Fruit fly (Drosophila melanogaster) whole organism, embryonic: ENCODE data around the gene Exo70.

ENCODE experiments used
- C15 ChIP-seq: fragments of 200-800 bp; sonication (Bioruptor generic); IDR thresholded peaks from 3 replicates; pipeline ENCODE4 v1.3.6; 2022; ENCODE audit warnings: missing biosample characterization, missing genetic modification characterization
- CG10267 ChIP-seq: fragments of 200-800 bp; sonication (Bioruptor generic); optimal IDR thresholded peaks from 2 replicates; lab custom pipeline; 2018; ENCODE audit warnings: missing biosample characterization, mild to moderate bottlenecking, missing genetic modification characterization, moderate library complexity
- CG10462 ChIP-seq: fragments of 200-800 bp; sonication (Bioruptor generic); optimal IDR thresholded peaks from 2 replicates; lab custom pipeline; 2016; ENCODE audit warnings: missing biosample characterization, missing genetic modification characterization
- CG10979 ChIP-seq: fragments of 200-800 bp; sonication (Bioruptor generic); optimal IDR thresholded peaks from 2 replicates; lab custom pipeline; 2018; ENCODE audit warnings: missing biosample characterization, mild to moderate bottlenecking, missing genetic modification characterization, moderate library complexity
- CG11093 ChIP-seq: fragments of 200-800 bp; sonication (Bioruptor generic); IDR thresholded peaks from 3 replicates; pipeline ENCODE4 v1.3.6; 2022; ENCODE audit warnings: missing biosample characterization, missing genetic modification characterization
- CG12071 ChIP-seq: fragments of 200-800 bp; sonication (Bioruptor generic); optimal IDR thresholded peaks from 3 replicates; lab custom pipeline; 2018; ENCODE audit warnings: missing biosample characterization, mild to moderate bottlenecking, missing genetic modification characterization
- CG12104 ChIP-seq: fragments of 200-800 bp; sonication (Bioruptor generic); optimal IDR thresholded peaks from 3 replicates; lab custom pipeline; 2016; ENCODE audit warnings: missing biosample characterization, missing genetic modification characterization
- CG13424 ChIP-seq: fragments of 200-800 bp; sonication (Bioruptor generic); optimal IDR thresholded peaks from 2 replicates; lab custom pipeline; 2019; ENCODE audit warnings: missing biosample characterization, mild to moderate bottlenecking, missing genetic modification characterization, moderate library complexity
- CG15514 ChIP-seq: fragments of 200-800 bp; sonication (Bioruptor generic); optimal IDR thresholded peaks from 3 replicates; lab custom pipeline; 2017; ENCODE audit warnings: missing biosample characterization, missing genetic modification characterization, mild to moderate bottlenecking, moderate library complexity, missing genetic modification reagents
- CG15696 ChIP-seq: fragments of 200-800 bp; sonication (Bioruptor generic); optimal IDR thresholded peaks from 2 replicates; lab custom pipeline; 2019; ENCODE audit warnings: missing biosample characterization, mild to moderate bottlenecking, missing genetic modification characterization, moderate library complexity
- CG1647 ChIP-seq: fragments of 200-800 bp; sonication (Bioruptor generic); optimal IDR thresholded peaks from 3 replicates; lab custom pipeline; 2016; ENCODE audit warnings: missing biosample characterization, missing genetic modification characterization
- CG16863 ChIP-seq: fragments of 200-800 bp; sonication (Bioruptor generic); optimal IDR thresholded peaks from 3 replicates; lab custom pipeline; 2016; ENCODE audit warnings: missing biosample characterization, missing genetic modification characterization
- CG17359 ChIP-seq: fragments of 200-800 bp; sonication (Bioruptor generic); optimal IDR thresholded peaks from 3 replicates; lab custom pipeline; 2018; ENCODE audit warnings: missing biosample characterization, mild to moderate bottlenecking, missing genetic modification characterization, moderate library complexity
- CG1792 ChIP-seq: fragments of 200-800 bp; sonication (Bioruptor generic); optimal IDR thresholded peaks from 2 replicates; lab custom pipeline; 2016; ENCODE audit warnings: missing biosample characterization, missing genetic modification characterization
- CG18599 ChIP-seq: fragments of 200-800 bp; sonication (Bioruptor generic); optimal IDR thresholded peaks from 3 replicates; lab custom pipeline; 2017; ENCODE audit warnings: missing biosample characterization, missing genetic modification characterization, mild to moderate bottlenecking, moderate library complexity, missing genetic modification reagents
- CG2199 ChIP-seq: fragments of 200-800 bp; sonication (Bioruptor generic); IDR thresholded peaks from 3 replicates; pipeline ENCODE4 v1.3.6; 2022; ENCODE audit warnings: missing biosample characterization, missing genetic modification characterization
- CG2712 ChIP-seq: fragments of 200-800 bp; optimal IDR thresholded peaks from 3 replicates; lab custom pipeline; 2019; ENCODE audit warnings: missing biosample characterization, mild to moderate bottlenecking, missing genetic modification characterization, moderate library complexity
- CG33557 ChIP-seq: fragments of 200-800 bp; sonication (Bioruptor generic); optimal IDR thresholded peaks from 2 replicates; lab custom pipeline; 2019; ENCODE audit warnings: missing biosample characterization, mild to moderate bottlenecking, missing genetic modification characterization, moderate library complexity
- CG4820 ChIP-seq: fragments of 200-800 bp; sonication (Bioruptor generic); optimal IDR thresholded peaks from 3 replicates; lab custom pipeline; 2016; ENCODE audit warnings: missing biosample characterization, missing genetic modification characterization
- CG6254 ChIP-seq: fragments of 200-800 bp; sonication (Bioruptor generic); optimal IDR thresholded peaks from 3 replicates; lab custom pipeline; 2017; ENCODE audit warnings: mild to moderate bottlenecking, missing biosample characterization, missing genetic modification reagents, missing genetic modification characterization
- CG6813 ChIP-seq: fragments of 200-800 bp; sonication (Bioruptor generic); optimal IDR thresholded peaks from 2 replicates; lab custom pipeline; 2017; ENCODE audit warnings: missing biosample characterization, missing genetic modification characterization, mild to moderate bottlenecking, moderate library complexity, missing genetic modification reagents
- CG9437 ChIP-seq: fragments of 200-800 bp; sonication (Bioruptor generic); optimal IDR thresholded peaks from 2 replicates; lab custom pipeline; 2018; ENCODE audit warnings: missing biosample characterization, mild to moderate bottlenecking, missing genetic modification characterization
- CG9727 ChIP-seq: fragments of 200-800 bp; sonication (Bioruptor generic); optimal IDR thresholded peaks from 3 replicates; lab custom pipeline; 2017; ENCODE audit warnings: missing biosample characterization, mild to moderate bottlenecking, missing genetic modification characterization
- D ChIP-seq, 2 experiments: fragments of 200-800 bp in 1 of 2; fragments of >200 bp in 1 of 2; sonication (Bioruptor generic) in 1 of 2; optimal IDR thresholded peaks; 2 replicates in 1 of 2; 3 replicates in 1 of 2; lab custom pipeline; 2017; ENCODE audit warnings: mild to moderate bottlenecking in 1 of 2, missing biosample characterization in 1 of 2, missing genetic modification characterization in 1 of 2, missing genetic modification reagents in 1 of 2
- D19B ChIP-seq: fragments of 200-800 bp; sonication (Bioruptor generic); optimal IDR thresholded peaks from 2 replicates; lab custom pipeline; 2017; ENCODE audit warnings: missing biosample characterization, mild to moderate bottlenecking, missing genetic modification characterization
- Fer3 ChIP-seq: fragments of 200-800 bp; sonication (Bioruptor generic); optimal IDR thresholded peaks from 2 replicates; lab custom pipeline; 2018; ENCODE audit warnings: missing biosample characterization, mild to moderate bottlenecking, missing genetic modification characterization, moderate library complexity
- Gug ChIP-seq: fragments of 200-800 bp; sonication (Bioruptor generic); IDR thresholded peaks from 4 replicates; pipeline ENCODE4 v1.3.6; 2022; ENCODE audit warnings: missing biosample characterization, missing genetic modification characterization
- MESR4 ChIP-seq: fragments of 200-800 bp; sonication (Bioruptor generic); optimal IDR thresholded peaks from 2 replicates; lab custom pipeline; 2018; ENCODE audit warnings: missing biosample characterization, mild to moderate bottlenecking, missing genetic modification characterization, moderate library complexity
- NFAT ChIP-seq: fragments of 200-800 bp; sonication (Bioruptor generic); IDR thresholded peaks from 2 replicates; pipeline ENCODE4 v1.3.6; 2022; ENCODE audit warnings: missing biosample characterization, missing genetic modification characterization
- Oli ChIP-seq: fragments of 200-800 bp; sonication (Bioruptor generic); optimal IDR thresholded peaks from 2 replicates; lab custom pipeline; 2018; ENCODE audit warnings: missing biosample characterization, mild to moderate bottlenecking, missing genetic modification characterization, moderate library complexity
- PHDP ChIP-seq: fragments of 200-800 bp; sonication (Bioruptor generic); optimal IDR thresholded peaks from 3 replicates; lab custom pipeline; 2018; ENCODE audit warnings: missing biosample characterization, mild to moderate bottlenecking, missing genetic modification characterization, moderate library complexity
- Sry-δ ChIP-seq: fragments of 200-800 bp; sonication (Bioruptor generic); optimal IDR thresholded peaks from 2 replicates; lab custom pipeline; 2016; ENCODE audit warnings: missing biosample characterization, missing genetic modification characterization
- Xbp1 ChIP-seq: fragments of 200-800 bp; sonication (Bioruptor generic); optimal IDR thresholded peaks from 3 replicates; lab custom pipeline; 2016; ENCODE audit warnings: missing biosample characterization, mild to moderate bottlenecking, missing genetic modification characterization
- az2 ChIP-seq: fragments of 200-800 bp; sonication (Bioruptor generic); optimal IDR thresholded peaks from 3 replicates; lab custom pipeline; 2016; ENCODE audit warnings: missing biosample characterization, missing genetic modification characterization
- bbx ChIP-seq: fragments of 200-800 bp; sonication (Bioruptor generic); IDR thresholded peaks from 2 replicates; pipeline ENCODE4 v1.3.6; 2022; ENCODE audit warnings: missing biosample characterization, missing genetic modification characterization; ENCODE audit not compliant: partially characterized antibody
- chif ChIP-seq, 2 experiments: fragments of 200-800 bp; sonication (Bioruptor generic); optimal IDR thresholded peaks; 3 replicates each; lab custom pipeline; 2016; ENCODE audit warnings: missing biosample characterization in 2 of 2, missing genetic modification characterization in 2 of 2
- dmrt99B ChIP-seq: fragments of 200-800 bp; sonication (Bioruptor generic); optimal IDR thresholded peaks from 2 replicates; lab custom pipeline; 2018; ENCODE audit warnings: missing biosample characterization, mild to moderate bottlenecking, missing genetic modification characterization, moderate library complexity
- esg ChIP-seq: fragments of 200-800 bp; sonication (Bioruptor generic); conservative IDR thresholded peaks from 2 replicates; pipeline ENCODE4 v1.3.6; 2022; ENCODE audit warnings: missing biosample characterization, missing genetic modification characterization
- fd96Cb ChIP-seq: fragments of 200-800 bp; sonication (Bioruptor generic); optimal IDR thresholded peaks from 2 replicates; lab custom pipeline; 2018; ENCODE audit warnings: missing biosample characterization, mild to moderate bottlenecking, missing genetic modification characterization, moderate library complexity
- gem ChIP-seq: fragments of 200-800 bp; sonication (Bioruptor generic); optimal IDR thresholded peaks from 2 replicates; lab custom pipeline; 2019; ENCODE audit warnings: missing biosample characterization, mild to moderate bottlenecking, missing genetic modification characterization, moderate library complexity
- gfzf ChIP-seq: fragments of 200-800 bp; sonication (Bioruptor generic); optimal IDR thresholded peaks from 2 replicates; lab custom pipeline; 2016; ENCODE audit warnings: missing biosample characterization, mild to moderate bottlenecking, missing genetic modification characterization, moderate library complexity
- lab ChIP-seq: fragments of 200-800 bp; sonication (Bioruptor generic); optimal IDR thresholded peaks from 3 replicates; lab custom pipeline; 2017; ENCODE audit warnings: missing biosample characterization, missing genetic modification characterization, mild to moderate bottlenecking, moderate library complexity, missing genetic modification reagents
- lilli ChIP-seq: fragments of 200-800 bp; sonication (Bioruptor generic); optimal IDR thresholded peaks from 3 replicates; lab custom pipeline; 2016; ENCODE audit warnings: missing biosample characterization, missing genetic modification characterization
- phol ChIP-seq: fragments of 200-800 bp; sonication (Bioruptor generic); optimal IDR thresholded peaks from 3 replicates; lab custom pipeline; 2018; ENCODE audit warnings: missing biosample characterization, mild to moderate bottlenecking, missing genetic modification characterization, moderate library complexity
- sens ChIP-seq: fragments of 200-800 bp; sonication (Bioruptor generic); peaks from one replicate; lab custom pipeline; 2016; ENCODE audit warnings: missing biosample characterization, missing genetic modification characterization
- sna ChIP-seq: fragments of 200-800 bp; sonication (Bioruptor generic); IDR thresholded peaks from 2 replicates; pipeline ENCODE4 v1.3.6; 2022; ENCODE audit warnings: missing biosample characterization, missing genetic modification characterization; ENCODE audit not compliant: partially characterized antibody
- sug ChIP-seq: fragments of 200-800 bp; optimal IDR thresholded peaks from 2 replicates; lab custom pipeline; 2019; ENCODE audit warnings: missing biosample characterization, mild to moderate bottlenecking, missing genetic modification characterization, moderate library complexity
- wek ChIP-seq: fragments of 200-800 bp; sonication (Bioruptor generic); optimal IDR thresholded peaks from 3 replicates; lab custom pipeline; 2018; ENCODE audit warnings: missing biosample characterization, mild to moderate bottlenecking, missing genetic modification characterization, moderate library complexity
- zf30C ChIP-seq: fragments of 200-800 bp; sonication (Bioruptor generic); optimal IDR thresholded peaks from 3 replicates; lab custom pipeline; 2018; ENCODE audit warnings: missing biosample characterization, mild to moderate bottlenecking, missing genetic modification characterization

The Exo70 gene

DNA sequence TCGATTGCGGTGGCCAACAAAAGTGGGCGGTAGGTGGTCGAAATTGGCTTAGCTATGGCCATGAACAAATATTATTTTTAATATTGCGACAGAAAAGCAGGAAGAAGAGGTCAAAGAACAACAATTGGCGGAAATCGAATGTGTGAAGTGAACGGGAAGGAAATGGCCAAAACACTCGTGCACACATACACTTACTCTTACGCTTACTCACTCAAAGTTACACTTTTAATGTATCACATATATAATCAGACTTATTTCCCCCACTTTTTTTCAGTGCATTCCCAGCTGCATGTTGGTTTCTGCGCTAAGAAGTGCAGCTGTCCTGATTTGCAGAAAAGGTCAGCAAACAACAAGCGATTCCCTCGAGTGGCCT, 36.9 kb downstream of the Exo70 start (continued):
- TF ChIP-seq CG17359 (tag; lab: Kevin White, UChicago) (peak; percentile 5), chif (GFP tag; optimal IDR thresholded peaks at IDR 0.05; lab: Kevin White, UChicago) (peak in 1 of 2 experiments; percentile 4), dmrt99B (tag; lab: Kevin White, UChicago) (peak; percentile 51), CG13424 (tag; lab: Kevin White, UChicago) (no peak), az2 (peak; percentile 17), CG15696 (tag; lab: Kevin White, UChicago) (peak; percentile 9), CG1647 (peak; percentile 34), Oli (tag; lab: Kevin White, UChicago) (peak; percentile 28), fd96Cb (peak; percentile 13), sna (GFP tag; lab: Robert Waterston, UW) (no peak), Sry-δ (GFP tag; lab: Kevin White, UChicago) (no peak), sens (peak; percentile 52), Gug (peak; percentile 32; the same call in 2 of the 4 replicates), zf30C (GFP tag; lab: Kevin White, UChicago) (peak; percentile 71), CG12071 (GFP tag; lab: Kevin White, UChicago) (peak; percentile 14), CG2199 (GFP tag; lab: Robert Waterston, UW) (no peak), CG10979 (tag; lab: Kevin White, UChicago) (peak; percentile 40), lilli (peak; percentile 9), CG18599 (GFP tag; lab: Kevin White, UChicago) (peak; percentile 34), CG10462 (GFP tag; lab: Kevin White, UChicago) (no peak), D (optimal IDR thresholded peaks at IDR 0.05; lab: Kevin White, UChicago) (no peak), D (GFP tag; optimal IDR thresholded peaks at IDR 0.05; lab: Kevin White, UChicago) (peak; percentile 37), CG1792 (no peak), gem (tag; lab: Kevin White, UChicago) (peak; percentile 63), CG12104 (GFP tag; lab: Kevin White, UChicago) (peak; percentile 29), CG6254 (peak; percentile 16), CG9727 (peak; percentile 49), NFAT (GFP tag; lab: Robert Waterston, UW) (no peak), phol (peak; percentile 38), CG2712 (peak; percentile 10), CG16863 (GFP tag; lab: Kevin White, UChicago) (no peak), CG4820 (GFP tag; lab: Kevin White, UChicago) (peak; percentile 30), CG11093 (GFP tag; lab: Robert Waterston, UW) (no peak)

DNA sequence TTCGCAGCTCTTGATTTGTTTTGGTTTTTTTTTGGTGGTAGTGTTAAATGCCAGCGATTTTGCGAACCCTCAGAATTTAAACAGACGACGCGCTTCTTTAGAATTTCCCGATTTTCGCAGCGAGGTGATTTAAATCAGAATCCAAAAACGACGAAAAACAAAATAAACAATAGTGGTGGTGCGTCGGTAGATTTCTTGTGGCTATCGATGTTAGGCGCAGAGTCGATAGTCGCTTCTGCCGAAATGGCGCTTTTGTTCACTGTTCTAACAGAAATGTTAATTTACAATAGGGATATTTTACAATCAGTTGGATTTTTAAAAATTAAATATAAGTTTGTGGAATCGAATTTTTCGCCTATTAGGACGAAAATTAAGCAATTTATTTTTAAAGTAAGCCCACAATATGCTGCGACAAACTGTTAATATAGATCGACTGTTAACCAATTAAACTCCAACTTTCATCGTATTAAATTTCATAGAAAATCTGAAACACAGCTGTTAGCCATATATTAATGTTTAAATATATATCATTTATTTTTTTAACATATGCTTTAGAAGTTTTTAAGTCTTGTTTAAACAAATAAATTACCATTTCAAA, 37.6 kb downstream of the Exo70 start, which contains the start of gene CG6983:
CG6983 (minus strand) TSS at position 176 of the 598 bp plus-strand sequence.
- no peak for TF ChIP-seq CG12071 (GFP tag; lab: Kevin White, UChicago)
- no peak for TF ChIP-seq esg (GFP tag; lab: Robert Waterston, UW)
- TF ChIP-seq MESR4: peak; percentile 56
- no peak for TF ChIP-seq C15 (GFP tag; lab: Robert Waterston, UW)
- no peak for TF ChIP-seq CG6813 (GFP tag; lab: Kevin White, UChicago)
- TF ChIP-seq CG10267: peak; percentile 32
- TF ChIP-seq CG9437 (GFP tag; lab: Kevin White, UChicago): no peak
- TF ChIP-seq wek (GFP tag; lab: Kevin White, UChicago): peak; percentile 91
- TF ChIP-seq bbx (GFP tag; lab: Robert Waterston, UW): peak; percentile 83
- no peak for TF ChIP-seq D19B (GFP tag; lab: Kevin White, UChicago)
- TF ChIP-seq Sry-δ (GFP tag; lab: Kevin White, UChicago): peak; percentile 94
- TF ChIP-seq gfzf (GFP tag; lab: Kevin White, UChicago): no peak
- TF ChIP-seq sna (GFP tag; lab: Robert Waterston, UW): peak; percentile 75
- TF ChIP-seq CG15514 (GFP tag; lab: Kevin White, UChicago): peak; percentile 3
- no peak for TF ChIP-seq CG2199 (GFP tag; lab: Robert Waterston, UW)
- no peak for TF ChIP-seq CG33557 (GFP tag; lab: Kevin White, UChicago)
- no peak for TF ChIP-seq lab (GFP tag; lab: Kevin White, UChicago)
- TF ChIP-seq Xbp1 (GFP tag; lab: Kevin White, UChicago): no peak
- no peak for TF ChIP-seq Fer3 (tag; lab: Kevin White, UChicago)
- peak; percentile 16 for TF ChIP-seq sug
- no peak for TF ChIP-seq PHDP
